Worm (Caenorhabditis elegans) whole organism, young adult: ENCODE data around the gene zzz-1.

ENCODE experiments used
- B0019.2 ChIP-seq: fragments of 200-800 bp; sonication (Bioruptor generic); conservative IDR thresholded peaks from 2 replicates; pipeline ENCODE4 v1.3.6; 2022; ENCODE audit warnings: missing genetic modification reagents, missing genetic modification characterization, missing compliant biosample characterization
- B0336.3 ChIP-seq: fragments of 200-800 bp; sonication (Bioruptor generic); IDR thresholded peaks from 2 replicates; pipeline ENCODE4 v1.3.6; 2022; ENCODE audit warnings: missing genetic modification characterization, missing compliant biosample characterization
- C17E4.6 ChIP-seq: fragments of 200-800 bp; sonication (Bioruptor generic); IDR thresholded peaks from 2 replicates; pipeline ENCODE4 v1.3.6; 2022; ENCODE audit warnings: missing genetic modification reagents, missing genetic modification characterization, missing compliant biosample characterization
- D2030.7 ChIP-seq: fragments of 200-800 bp; sonication (Bioruptor generic); IDR thresholded peaks from 2 replicates; pipeline ENCODE4 v1.3.6; 2022; ENCODE audit warnings: missing genetic modification reagents, missing genetic modification characterization, missing compliant biosample characterization
- F57A8.1 ChIP-seq: fragments of 200-800 bp; sonication (Bioruptor generic); optimal IDR thresholded peaks from 2 replicates; lab custom pipeline; 2018; ENCODE audit warnings: mild to moderate bottlenecking, missing genetic modification characterization, moderate library complexity, missing compliant biosample characterization
- Y79H2A.3 ChIP-seq: fragments of 200-800 bp; sonication (Bioruptor generic); conservative IDR thresholded peaks from 2 replicates; pipeline ENCODE4 v1.3.6; 2022; ENCODE audit warnings: missing genetic modification reagents, missing genetic modification characterization, missing compliant biosample characterization
- aptf-2 ChIP-seq: fragments of 200-800 bp; sonication (Bioruptor generic); conservative IDR thresholded peaks from 2 replicates; pipeline ENCODE4 v1.3.6; 2022; ENCODE audit warnings: missing genetic modification reagents, missing genetic modification characterization, missing compliant biosample characterization
- attf-6 ChIP-seq: fragments of 200-800 bp; sonication (Bioruptor generic); IDR thresholded peaks from 2 replicates; pipeline ENCODE4 v1.3.6; 2022; ENCODE audit warnings: missing genetic modification reagents, missing genetic modification characterization, missing compliant biosample characterization
- bed-1 ChIP-seq: fragments of 200-800 bp; sonication (Bioruptor generic); IDR thresholded peaks from 2 replicates; pipeline ENCODE4 v1.3.6; 2022; ENCODE audit warnings: missing genetic modification reagents, missing genetic modification characterization, missing compliant biosample characterization
- ceh-100 ChIP-seq: fragments of 200-800 bp; sonication (Bioruptor generic); IDR thresholded peaks from 2 replicates; pipeline ENCODE4 v1.3.6; 2022; ENCODE audit warnings: missing genetic modification reagents, missing genetic modification characterization, missing compliant biosample characterization
- ceh-79 ChIP-seq: sonication (generic microtip); optimal IDR thresholded peaks from 2 replicates; lab custom pipeline; 2017; ENCODE audit warnings: mild to moderate bottlenecking, missing genetic modification characterization, missing compliant biosample characterization
- ceh-91 ChIP-seq: fragments of 200-800 bp; sonication (Bioruptor generic); IDR thresholded peaks from 2 replicates; pipeline ENCODE4 v1.3.6; 2022; ENCODE audit warnings: missing genetic modification reagents, missing genetic modification characterization, missing compliant biosample characterization
- chd-7 ChIP-seq: sonication (generic microtip); optimal IDR thresholded peaks from 2 replicates; lab custom pipeline; 2016; ENCODE audit warnings: mild to moderate bottlenecking, missing genetic modification characterization, moderate library complexity, missing compliant biosample characterization
- dox-1 ChIP-seq: fragments of 200-800 bp; sonication (Bioruptor generic); IDR thresholded peaks from 2 replicates; pipeline ENCODE4 v1.3.6; 2022; ENCODE audit warnings: missing genetic modification reagents, missing genetic modification characterization, missing compliant biosample characterization
- egl-44 ChIP-seq: fragments of 200-800 bp; sonication (Bioruptor generic); IDR thresholded peaks from 2 replicates; pipeline ENCODE4 v1.3.6; 2022; ENCODE audit warnings: missing genetic modification reagents, missing genetic modification characterization, missing compliant biosample characterization
- ekl-4 ChIP-seq: fragments of 200-800 bp; sonication (Bioruptor generic); IDR thresholded peaks from 2 replicates; pipeline ENCODE4 v1.3.6; 2022; ENCODE audit warnings: missing genetic modification reagents, missing genetic modification characterization, missing compliant biosample characterization
- hmg-1.2 ChIP-seq: fragments of 200-800 bp; sonication (Bioruptor generic); IDR thresholded peaks from 2 replicates; pipeline ENCODE4 v1.3.6; 2022; ENCODE audit warnings: missing genetic modification reagents, missing genetic modification characterization, missing compliant biosample characterization
- hmg-20 ChIP-seq: fragments of 200-800 bp; sonication (Bioruptor generic); IDR thresholded peaks from 2 replicates; pipeline ENCODE4 v1.3.6; 2022; ENCODE audit warnings: missing genetic modification reagents, missing genetic modification characterization, missing compliant biosample characterization
- lag-1 ChIP-seq: fragments of 200-800 bp; sonication (Bioruptor generic); IDR thresholded peaks from 2 replicates; pipeline ENCODE4 v1.3.6; 2022; ENCODE audit warnings: missing genetic modification reagents, missing genetic modification characterization, missing compliant biosample characterization
- lin-35 ChIP-seq, 3 experiments: fragments of 150-350 bp in 2 of 3; sonication (generic microtip) in 1 of 3; optimal IDR thresholded peaks; 2 replicates each; lab custom pipeline; 2014 to 2018; ENCODE audit warnings: missing biosample characterization in 3 of 3, missing genetic modification characterization in 3 of 3, missing genetic modification reagents in 3 of 3
- lir-1 ChIP-seq: fragments of 200-800 bp; sonication (Bioruptor generic); conservative IDR thresholded peaks from 2 replicates; pipeline ENCODE4 v1.3.6; 2022; ENCODE audit warnings: missing genetic modification reagents, missing genetic modification characterization, missing compliant biosample characterization
- madf-3 ChIP-seq: fragments of 200-800 bp; sonication (Bioruptor generic); IDR thresholded peaks from 2 replicates; pipeline ENCODE4 v1.3.6; 2022; ENCODE audit warnings: missing genetic modification reagents, missing genetic modification characterization, missing compliant biosample characterization
- madf-6 ChIP-seq: fragments of 200-800 bp; sonication (Bioruptor generic); IDR thresholded peaks from 2 replicates; pipeline ENCODE4 v1.3.6; 2022; ENCODE audit warnings: missing genetic modification reagents, missing genetic modification characterization, missing compliant biosample characterization
- mcd-1 ChIP-seq: fragments of 200-800 bp; sonication (Bioruptor generic); IDR thresholded peaks from 2 replicates; pipeline ENCODE4 v1.3.6; 2022; ENCODE audit warnings: missing genetic modification reagents, missing genetic modification characterization, missing compliant biosample characterization
- nhr-80 ChIP-seq: sonication (generic microtip); optimal IDR thresholded peaks from 2 replicates; lab custom pipeline; 2016; ENCODE audit warnings: missing genetic modification characterization, missing compliant biosample characterization
- pbrm-1 ChIP-seq: fragments of 200-800 bp; sonication (Bioruptor generic); IDR thresholded peaks from 2 replicates; pipeline ENCODE4 v1.3.6; 2022; ENCODE audit warnings: missing genetic modification reagents, missing genetic modification characterization, missing compliant biosample characterization
- rec-8 ChIP-seq, 2 experiments: sonication (generic microtip); optimal IDR thresholded peaks; 2 replicates each; lab custom pipeline; 2016; ENCODE audit warnings: mild to moderate bottlenecking in 2 of 2, missing genetic modification characterization in 2 of 2, missing genetic modification reagents in 2 of 2, missing genotype in 2 of 2, missing biosample characterization in 1 of 2, missing compliant biosample characterization in 1 of 2, moderate library complexity in 1 of 2
- repo-1 ChIP-seq: sonication (generic microtip); optimal IDR thresholded peaks from 2 replicates; lab custom pipeline; 2017; ENCODE audit warnings: mild to moderate bottlenecking, missing genetic modification characterization, missing compliant biosample characterization
- snpc-1.3 ChIP-seq: sonication (generic microtip); optimal IDR thresholded peaks from 2 replicates; lab custom pipeline; 2017; ENCODE audit warnings: missing genetic modification characterization, mild to moderate bottlenecking, missing compliant biosample characterization, antibody characterized with exemption, moderate library complexity, missing genotype, missing genetic modification reagents; ENCODE audit not compliant: insufficient read depth
- somi-1 ChIP-seq: fragments of 200-800 bp; sonication (Bioruptor generic); optimal IDR thresholded peaks from 2 replicates; lab custom pipeline; 2018; ENCODE audit warnings: mild to moderate bottlenecking, missing genetic modification characterization, missing compliant biosample characterization
- unc-130 ChIP-seq: sonication (generic microtip); optimal IDR thresholded peaks from 2 replicates; lab custom pipeline; 2016; ENCODE audit warnings: missing genetic modification reagents, missing genetic modification characterization, missing compliant biosample characterization
- xnd-1 ChIP-seq: sonication (generic microtip); optimal IDR thresholded peaks from 2 replicates; lab custom pipeline; 2016; ENCODE audit warnings: missing genotype, missing genetic modification reagents, missing genetic modification characterization, missing compliant biosample characterization
- zfh-2 ChIP-seq: fragments of 200-800 bp; sonication (Bioruptor generic); conservative IDR thresholded peaks from 2 replicates; pipeline ENCODE4 v1.3.6; 2022; ENCODE audit warnings: missing genetic modification reagents, missing genetic modification characterization, missing compliant biosample characterization
- ztf-25 ChIP-seq: fragments of 200-800 bp; sonication (Bioruptor generic); IDR thresholded peaks from 2 replicates; pipeline ENCODE4 v1.3.6; 2022; ENCODE audit warnings: missing genetic modification reagents, missing genetic modification characterization, missing compliant biosample characterization
- ztf-26 ChIP-seq: sonication (generic microtip); optimal IDR thresholded peaks from 2 replicates; lab custom pipeline; 2017; ENCODE audit warnings: missing genetic modification characterization, missing compliant biosample characterization
- ztf-28 ChIP-seq: fragments of 200-800 bp; sonication (Bioruptor generic); IDR thresholded peaks from 2 replicates; pipeline ENCODE4 v1.3.6; 2022; ENCODE audit warnings: missing genetic modification reagents, missing genetic modification characterization, missing compliant biosample characterization

The zzz-1 gene

DNA sequence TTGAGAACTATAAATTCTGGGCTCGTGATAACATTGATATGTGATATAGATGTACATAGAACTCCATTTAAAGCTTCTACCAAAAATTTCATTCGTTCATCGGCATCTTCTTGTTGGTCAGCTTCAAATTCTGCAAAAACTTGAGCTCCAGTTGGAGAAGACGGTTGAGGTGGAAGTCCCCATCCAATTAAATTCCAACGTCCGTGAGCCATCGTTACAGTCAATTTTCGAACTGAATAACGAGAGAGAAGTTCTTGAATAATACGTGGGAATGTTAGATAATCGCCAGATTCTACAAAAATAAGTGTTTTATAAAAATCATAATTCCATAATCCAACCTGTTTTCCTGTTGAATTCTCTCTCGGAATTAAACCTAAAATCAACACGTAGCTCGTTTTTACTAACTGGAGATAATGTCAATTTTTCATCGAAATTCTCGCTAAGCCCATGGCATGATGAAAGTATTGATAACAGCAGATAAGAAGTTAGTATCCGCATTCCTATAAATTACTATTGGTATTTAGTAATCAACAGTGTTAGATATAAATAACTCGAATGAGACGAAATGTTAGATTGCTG lies 49.4 kb upstream of the zzz-1 start, which contains the start of gene pigt-1 (continued):
- TF ChIP-seq Y79H2A.3 (GFP tag; lab: Robert Waterston, UW) = no peak
- TF ChIP-seq unc-130 (GFP tag; lab: Kevin White, UChicago) = peak; percentile 15

DNA sequence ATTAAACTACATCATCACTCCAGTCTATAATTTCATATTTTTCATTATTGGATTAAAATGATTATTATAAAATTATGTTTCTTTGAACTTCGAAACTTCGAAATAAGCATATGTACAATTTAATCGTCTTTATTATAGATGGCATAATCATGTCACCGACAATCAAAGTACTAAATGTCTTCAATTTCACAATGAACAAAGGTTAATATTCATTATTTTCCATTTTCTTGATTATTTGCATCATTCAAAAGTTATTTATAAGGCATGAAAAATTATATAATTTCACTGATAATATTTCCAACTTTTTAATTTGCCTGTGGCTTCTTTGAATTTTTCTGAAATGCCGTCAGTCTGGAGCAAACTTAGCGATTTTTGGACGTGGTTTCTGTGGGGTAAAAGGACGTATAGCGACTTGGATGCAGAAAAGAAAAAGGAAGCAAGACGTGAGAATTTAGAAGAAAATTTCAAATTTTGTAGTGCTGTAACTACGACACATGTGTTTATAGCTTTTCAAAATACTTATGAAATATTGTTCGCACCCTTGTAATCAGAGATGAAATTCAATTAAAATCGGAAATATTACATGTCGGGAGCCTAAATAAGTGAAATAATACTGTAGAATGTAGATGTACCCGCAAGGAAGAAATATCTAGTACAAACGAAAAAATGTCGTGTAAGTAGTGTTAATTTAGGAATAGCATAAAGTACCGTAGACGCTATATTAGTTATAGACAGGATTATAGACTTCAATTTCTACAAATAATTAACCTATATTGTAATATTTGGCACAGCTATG lies 46.9 kb upstream of the zzz-1 start, which contains the start of gene F17C11.13:
Gene F17C11.13 (plus strand): TSS at position 243 of the 796 bp plus-strand sequence.
- TF ChIP-seq egl-44 (GFP tag; lab: Robert Waterston, UW) (no peak), nhr-80 (tag; lab: Kevin White, UChicago) (peak; percentile 29)

ce11 chrV:10954832-10955231 lies 45.9 kb upstream of the zzz-1 start, which contains the start of gene F17C11.6:
TSS of gene F17C11.6 (plus strand) at chrV:10955121.
- peak; percentile 14 for TF ChIP-seq nhr-80 (tag; lab: Kevin White, UChicago)
- TF ChIP-seq ceh-100 (GFP tag; lab: Robert Waterston, UW) = no peak

DNA sequence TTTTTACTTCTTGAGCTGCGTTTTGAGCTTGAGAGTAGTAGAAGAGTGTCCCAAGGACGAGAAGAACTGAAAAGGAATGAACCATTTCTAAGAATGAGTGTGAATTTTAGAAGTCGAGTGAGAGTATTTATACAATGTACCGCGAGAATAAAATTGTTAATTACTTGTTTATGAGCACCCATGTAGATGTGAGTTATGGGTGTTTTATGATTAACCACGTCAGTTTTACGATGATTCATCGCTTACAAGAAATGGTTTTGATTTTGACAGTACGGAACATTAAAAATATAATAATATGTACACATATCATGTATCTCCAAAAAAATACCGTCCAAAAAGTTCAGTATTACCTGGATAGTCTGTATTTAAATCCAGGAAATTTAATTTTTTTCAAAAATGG lies 45.4 kb upstream of the zzz-1 start, which contains the start of gene clec-221:
Gene clec-221 (minus strand): TSS at position 101 of the 400 bp plus-strand sequence.
- TF ChIP-seq rec-8 (tag; optimal IDR thresholded peaks at IDR 0.05; lab: Kevin White, UChicago) (no peak), lin-35 (GFP tag; optimal IDR thresholded peaks at IDR 0.05; lab: Kevin White, UChicago) (peak in 1 of 3 experiments; percentile 22), B0019.2 (GFP tag; lab: Robert Waterston, UW) (no peak), ztf-26 (tag; lab: Kevin White, UChicago) (no peak), mcd-1 (no peak), Y79H2A.3 (GFP tag; lab: Robert Waterston, UW) (no peak), lir-1 (no peak)

DNA sequence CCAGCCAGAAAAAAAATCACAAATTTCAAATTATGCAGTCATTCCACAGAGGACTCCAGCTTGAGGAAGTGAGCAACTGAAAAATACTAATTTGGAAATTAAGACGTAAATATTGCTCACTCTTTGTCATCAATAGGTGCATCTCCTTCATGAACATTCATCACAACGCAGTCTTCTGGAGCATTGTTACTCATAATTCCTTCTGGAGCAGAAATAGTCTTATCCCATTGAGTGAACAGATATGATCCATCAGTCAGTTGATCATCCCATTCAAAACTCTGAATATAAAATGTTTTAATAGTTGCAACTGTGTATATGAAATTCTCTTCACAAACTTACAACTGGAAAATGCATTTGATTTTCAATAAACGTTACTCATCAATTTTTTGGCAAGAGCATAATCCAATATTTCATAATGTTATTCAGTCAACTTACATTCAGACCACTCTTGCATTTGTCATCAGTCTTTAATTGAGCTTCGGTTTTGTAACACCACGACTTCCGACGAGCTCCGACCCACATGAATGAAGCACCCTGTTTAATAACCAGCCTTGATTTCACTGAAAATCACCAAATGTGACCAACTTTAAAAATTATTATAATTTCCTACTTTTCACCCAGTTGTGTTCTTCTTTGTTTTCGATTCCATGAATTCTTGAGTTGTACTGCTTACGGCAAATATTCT lies 44.6 kb upstream of the zzz-1 start:
- TF ChIP-seq madf-6 (GFP tag; lab: Robert Waterston, UW) (peak; percentile 28; the same call in 1 of the 2 replicates), ekl-4 (GFP tag; lab: Robert Waterston, UW) (peak; percentile 70), ceh-79 (tag; lab: Kevin White, UChicago) (no peak), somi-1 (GFP tag; lab: Kevin White, UChicago) (peak; percentile 76), ztf-28 (GFP tag; lab: Robert Waterston, UW) (no peak), ztf-26 (tag; lab: Kevin White, UChicago) (peak; percentile 53), ceh-91 (GFP tag; lab: Robert Waterston, UW) (no peak), D2030.7 (GFP tag; lab: Robert Waterston, UW) (no peak), hmg-20 (no peak), zfh-2 (GFP tag; lab: Robert Waterston, UW) (no peak), attf-6 (no peak), pbrm-1 (GFP tag; lab: Robert Waterston, UW) (no peak), F57A8.1 (GFP tag; lab: Kevin White, UChicago) (no peak), chd-7 (tag; lab: Kevin White, UChicago) (no peak), lag-1 (GFP tag; lab: Robert Waterston, UW) (no peak), ceh-100 (GFP tag; lab: Robert Waterston, UW) (no peak), dox-1 (GFP tag; lab: Robert Waterston, UW) (peak; percentile 45; the same call in 1 of the 2 replicates), mcd-1 (0 out of 2 replicates have a peak, but pooled peaks have one; percentile 10), repo-1 (tag; lab: Kevin White, UChicago) (peak; percentile 91), ztf-25 (GFP tag; lab: Robert Waterston, UW) (no peak), B0336.3 (GFP tag; lab: Robert Waterston, UW) (peak; percentile 82), xnd-1 (tag; lab: Kevin White, UChicago) (no peak), nhr-80 (tag; lab: Kevin White, UChicago) (no peak), snpc-1.3 (no peak), C17E4.6 (GFP tag; lab: Robert Waterston, UW) (no peak), aptf-2 (no peak), unc-130 (GFP tag; lab: Kevin White, UChicago) (no peak), madf-3 (GFP tag; lab: Robert Waterston, UW) (peak; percentile 56; the same call in 1 of the 2 replicates), bed-1 (GFP tag; lab: Robert Waterston, UW) (0 out of 2 replicates have a peak, but pooled peaks have one; percentile 18), hmg-1.2 (GFP tag; lab: Robert Waterston, UW) (no peak)
